In the genomic region with DNA sequence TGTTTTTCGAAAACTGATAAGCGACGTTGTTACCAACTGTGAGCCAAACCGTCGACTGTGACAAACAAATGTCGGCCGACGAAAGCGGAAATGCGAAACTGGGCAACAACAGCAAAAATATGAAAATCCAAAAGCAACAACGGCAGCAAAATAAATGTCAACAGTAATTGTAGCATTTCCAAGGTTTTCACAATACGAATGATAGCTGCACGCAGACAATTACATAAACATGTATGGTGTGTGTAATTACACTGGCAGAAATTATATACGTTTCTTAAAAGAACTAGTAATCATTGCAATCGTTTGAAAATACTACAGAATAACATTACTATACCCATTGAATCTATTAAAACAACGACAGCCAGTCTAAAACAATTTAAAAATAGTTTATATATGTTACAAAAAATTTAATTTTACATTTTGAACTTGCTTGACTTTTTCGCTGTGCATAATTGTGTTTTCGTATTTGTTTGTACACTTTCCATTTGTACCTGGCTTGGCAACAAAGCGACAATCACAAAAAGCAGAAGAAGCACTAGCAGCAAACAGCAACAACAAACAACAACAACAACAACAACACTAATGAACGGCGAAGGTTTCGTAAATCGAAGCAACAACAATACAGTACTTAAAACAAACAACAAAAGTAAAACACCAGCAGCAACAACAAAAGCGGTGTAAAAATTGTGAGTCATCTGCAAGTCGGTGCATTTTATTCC, we compare ENCODE assay signal across 1 fruit fly cellular context.
A peak's percentile ranks its signal among the peaks of the same experiment; 100 is the strongest.
TF ChIP-seq lines count a peak whose summit lies in the region.

No protein-coding gene starts in this region.

TF ChIP-seq in whole organism, embryonic, 481 proteins besides CTCF, POLR2A, EP300 and RAD21 (continued from another document):
- peak; percentile 66 for TF ChIP-seq CrebB (tag; optimal IDR thresholded peaks at IDR 0.05; lab: Kevin White, UChicago)
- no peak for TF ChIP-seq tio (GFP tag; optimal IDR thresholded peaks at IDR 0.05; lab: Kevin White, UChicago)
- no peak for TF ChIP-seq CG4328 (GFP tag; optimal IDR thresholded peaks at IDR 0.05; lab: Kevin White, UChicago)
- peak; percentile 53 for TF ChIP-seq Spps (tag; optimal IDR thresholded peaks at IDR 0.05; lab: Kevin White, UChicago)
- peak; percentile 41 for TF ChIP-seq onecut (GFP tag; IDR thresholded peaks at IDR 0.05; lab: Robert Waterston, UW)
- peak; percentile 79 for TF ChIP-seq Atf6 (GFP tag; IDR thresholded peaks at IDR 0.05; lab: Robert Waterston, UW)
- TF ChIP-seq HLH3B (GFP tag; IDR thresholded peaks at IDR 0.05; lab: Robert Waterston, UW): peak; percentile 85
- TF ChIP-seq sisA (GFP tag; IDR thresholded peaks at IDR 0.05; lab: Robert Waterston, UW): peak; percentile 66
- peak; percentile 81 for TF ChIP-seq CG17359 (tag; optimal IDR thresholded peaks at IDR 0.05; lab: Kevin White, UChicago)
- peak; percentile 1 for TF ChIP-seq CG18764 (GFP tag; optimal IDR thresholded peaks at IDR 0.05; lab: Kevin White, UChicago)
- TF ChIP-seq CG15479 (GFP tag; optimal IDR thresholded peaks at IDR 0.05; lab: Kevin White, UChicago): peak; percentile 95
- TF ChIP-seq lmd (GFP tag; IDR thresholded peaks at IDR 0.05; lab: Robert Waterston, UW): peak; percentile 77
- TF ChIP-seq Kr (GFP tag; optimal IDR thresholded peaks at IDR 0.05; lab: Kevin White, UChicago): peak; percentile 16
- TF ChIP-seq CG10366 (GFP tag; IDR thresholded peaks at IDR 0.05; lab: Robert Waterston, UW): peak; percentile 72
- no peak for TF ChIP-seq sqz (GFP tag; optimal IDR thresholded peaks at IDR 0.05; lab: Kevin White, UChicago)
- TF ChIP-seq CG7963 (GFP tag; IDR thresholded peaks at IDR 0.05; lab: Robert Waterston, UW; ENCODE audit: partially characterized antibody): no peak
- TF ChIP-seq dmrt99B (tag; optimal IDR thresholded peaks at IDR 0.05; lab: Kevin White, UChicago): peak; percentile 70
- TF ChIP-seq B-H1 (GFP tag; IDR thresholded peaks at IDR 0.05; lab: Robert Waterston, UW): peak; percentile 41; the same call in 2 of the 3 replicates
- no peak for TF ChIP-seq her (GFP tag; optimal IDR thresholded peaks at IDR 0.05; lab: Kevin White, UChicago)
- TF ChIP-seq CG7839 (tag; optimal IDR thresholded peaks at IDR 0.05; lab: Kevin White, UChicago): peak; percentile 79
- TF ChIP-seq Scr (GFP tag; IDR thresholded peaks at IDR 0.05; lab: Robert Waterston, UW; ENCODE audit: partially characterized antibody): 0 out of 2 replicates have a peak, but pooled peaks have one; percentile 29
- TF ChIP-seq CG13775 (GFP tag; optimal IDR thresholded peaks at IDR 0.05; lab: Kevin White, UChicago): peak; percentile 24
- peak; percentile 65; the same call in 1 of the 2 replicates for TF ChIP-seq Taf1 (GFP tag; IDR thresholded peaks at IDR 0.05; lab: Robert Waterston, UW)
- no peak for TF ChIP-seq sd (tag; optimal IDR thresholded peaks at IDR 0.05; lab: Kevin White, UChicago)
- TF ChIP-seq org-1 (GFP tag; optimal IDR thresholded peaks at IDR 0.05; lab: Kevin White, UChicago): peak; percentile 4
- TF ChIP-seq gce (GFP tag; IDR thresholded peaks at IDR 0.05; lab: Robert Waterston, UW): peak; percentile 52; the same call in 1 of the 3 replicates
- TF ChIP-seq Nf-YA (GFP tag; IDR thresholded peaks at IDR 0.05; lab: Robert Waterston, UW): peak; percentile 53; the same call in 1 of the 2 replicates
- TF ChIP-seq CG12744 (GFP tag; optimal IDR thresholded peaks at IDR 0.05; lab: Kevin White, UChicago): no peak
- peak; percentile 68 for TF ChIP-seq Hmr (GFP tag; optimal IDR thresholded peaks at IDR 0.05; lab: Kevin White, UChicago)
- no peak for TF ChIP-seq CkIIα-i1 (GFP tag; IDR thresholded peaks at IDR 0.05; lab: Robert Waterston, UW)
- peak; percentile 84 for TF ChIP-seq CG17829 (tag; optimal IDR thresholded peaks at IDR 0.05; lab: Kevin White, UChicago)
- peak; percentile 66 for TF ChIP-seq Hsf (GFP tag; optimal IDR thresholded peaks at IDR 0.05; lab: Kevin White, UChicago)
- peak in 1 of 2 experiments; percentile 76 for TF ChIP-seq Hr51 (GFP tag; optimal IDR thresholded peaks at IDR 0.05; lab: Kevin White, UChicago)
- TF ChIP-seq CG18262 (tag; optimal IDR thresholded peaks at IDR 0.05; lab: Kevin White, UChicago): peak; percentile 41
- peak; percentile 29 for TF ChIP-seq ATbp (GFP tag; optimal IDR thresholded peaks at IDR 0.05; lab: Kevin White, UChicago)
- peak; percentile 77 for TF ChIP-seq oc (tag; optimal IDR thresholded peaks at IDR 0.05; lab: Kevin White, UChicago)
- TF ChIP-seq lilli (GFP tag; optimal IDR thresholded peaks at IDR 0.05; lab: Kevin White, UChicago): peak; percentile 54
- TF ChIP-seq ewg (GFP tag; optimal IDR thresholded peaks at IDR 0.05; lab: Kevin White, UChicago): no peak
- peak; percentile 80 for TF ChIP-seq CG11247 (GFP tag; IDR thresholded peaks at IDR 0.05; lab: Robert Waterston, UW)
- TF ChIP-seq toy (GFP tag; IDR thresholded peaks at IDR 0.05; lab: Robert Waterston, UW): no peak
- peak; percentile 57 for TF ChIP-seq ttk (GFP tag; IDR thresholded peaks at IDR 0.05; lab: Robert Waterston, UW)
- TF ChIP-seq CG7357 (GFP tag; IDR thresholded peaks at IDR 0.05; lab: Robert Waterston, UW): peak; percentile 68
- TF ChIP-seq Aef1 (GFP tag; IDR thresholded peaks at IDR 0.05; lab: Robert Waterston, UW): peak; percentile 59
